Worm (Caenorhabditis elegans): ENCODE results near the gene Y66D12A.3.

DNA sequence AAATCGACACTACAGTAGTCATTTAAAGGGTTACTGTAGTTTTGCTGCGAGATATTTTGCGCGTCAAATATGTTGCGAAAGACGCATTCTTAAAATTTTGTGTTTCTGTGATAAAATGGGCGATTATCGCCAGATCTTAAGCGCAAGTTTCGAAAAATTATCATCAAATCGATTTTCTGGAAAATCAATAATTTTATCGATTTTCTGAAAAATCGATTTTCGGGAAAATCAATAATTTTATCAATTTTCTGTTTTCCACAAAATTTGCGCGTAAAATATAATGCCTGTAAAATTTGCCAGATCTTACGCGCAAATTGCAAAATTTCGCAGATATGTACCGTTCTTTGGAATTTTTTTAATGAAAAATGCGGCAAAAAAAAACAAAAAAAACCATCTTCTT, 3.1 kb downstream of the Y66D12A.3 start:
- TF ChIP-seq W03F9.2 (tag; optimal IDR thresholded peaks at IDR 0.05) (no peak), him-1 (tag; optimal IDR thresholded peaks at IDR 0.05) (no peak), dao-5 (tag; optimal IDR thresholded peaks at IDR 0.05) (no peak)

All from whole organism, L4/young adult.